Fruit fly (Drosophila melanogaster): ENCODE data around the gene CG7692.

DNA sequence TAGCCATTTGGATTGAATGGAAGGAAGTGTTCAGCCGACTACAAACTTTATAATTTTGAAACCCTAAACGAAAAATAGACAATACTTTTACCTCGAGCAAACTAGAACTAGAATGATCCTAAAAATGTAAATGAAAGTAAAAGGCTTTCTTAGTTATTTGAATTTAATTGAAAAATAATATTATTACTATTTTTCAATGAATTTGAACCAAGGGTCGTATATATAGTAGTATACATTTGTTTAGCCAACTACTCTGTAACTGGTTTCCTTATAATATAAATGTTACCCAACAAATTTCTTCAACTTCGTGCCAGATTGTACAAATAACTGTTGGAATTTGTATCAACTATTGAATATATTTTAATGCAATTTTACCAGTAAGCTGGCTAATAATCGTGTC is 26.2 kb upstream of the CG7692 start, which contains the start of gene CG13725:
- no peak for TF ChIP-seq sens (GFP tag)
- TF ChIP-seq ttk (GFP tag; IDR thresholded peaks at IDR 0.05), result no peak
- TF ChIP-seq CG30403 (GFP tag; optimal IDR thresholded peaks at IDR 0.05), result no peak
- TF ChIP-seq CG7556 (GFP tag; optimal IDR thresholded peaks at IDR 0.05), result no peak
- no peak for TF ChIP-seq fd64A (GFP tag; optimal IDR thresholded peaks at IDR 0.05)
- no peak for TF ChIP-seq CG12071 (GFP tag; optimal IDR thresholded peaks at IDR 0.05)
- TF ChIP-seq CG10267 (tag; optimal IDR thresholded peaks at IDR 0.05), result no peak
- TF ChIP-seq psq (GFP tag; optimal IDR thresholded peaks at IDR 0.05), result no peak
- no peak for TF ChIP-seq twi (tag; optimal IDR thresholded peaks at IDR 0.05)
- TF ChIP-seq CG15514 (GFP tag; optimal IDR thresholded peaks at IDR 0.05), result no peak
- no peak for TF ChIP-seq CG12104 (GFP tag; optimal IDR thresholded peaks at IDR 0.05)
- no peak for TF ChIP-seq sob (GFP tag; IDR thresholded peaks at IDR 0.05)
- no peak for TF ChIP-seq CG12744 (GFP tag; optimal IDR thresholded peaks at IDR 0.05)
- no peak for TF ChIP-seq CG16779 (GFP tag; IDR thresholded peaks at IDR 0.05)

Measured in whole organism, embryonic.